Fruit fly (Drosophila melanogaster): ENCODE results near the gene CG2186.

Gene CG2186

DNA sequence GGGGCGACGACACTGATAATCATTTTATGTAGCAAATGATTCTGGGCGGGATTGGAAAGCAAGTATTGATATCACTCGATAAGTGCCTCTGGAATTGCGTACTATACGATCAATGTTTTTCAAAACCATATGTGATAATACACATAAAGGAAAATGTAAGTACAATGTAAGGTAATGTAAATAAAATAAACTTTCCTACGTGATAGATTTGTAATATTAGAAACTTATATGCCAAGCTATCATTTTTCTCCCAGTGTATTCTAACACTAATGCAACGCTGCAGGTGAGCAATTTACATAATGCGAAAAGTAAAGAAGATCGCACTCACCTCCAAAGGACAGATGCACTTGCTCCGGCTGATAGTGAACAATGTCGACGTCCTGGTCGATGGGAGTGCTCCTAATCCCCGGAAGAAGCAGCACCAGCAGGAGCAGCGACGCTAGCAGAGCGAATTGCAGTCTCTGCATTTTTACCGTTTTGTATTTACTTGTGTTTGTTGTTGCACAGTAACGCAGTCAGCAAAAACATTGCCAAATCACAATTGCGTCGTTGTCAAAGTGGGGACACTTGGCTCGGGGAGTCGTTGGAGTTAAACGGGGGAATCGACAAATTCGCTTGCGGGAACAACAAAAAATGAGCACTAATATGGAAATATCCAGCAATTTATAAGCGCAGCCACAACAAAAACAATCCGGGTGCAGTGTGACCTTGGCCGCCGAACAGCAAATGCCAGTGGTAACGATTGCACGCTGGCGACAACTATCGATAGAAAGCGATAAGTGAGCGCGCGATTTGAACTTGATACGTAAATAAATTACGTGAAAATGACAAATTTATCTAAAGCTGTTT is 19.9 kb downstream of the CG2186 start, which contains the start of gene CG1637 (continued):
- TF ChIP-seq grau (tag; optimal IDR thresholded peaks at IDR 0.05), result no peak
- TF ChIP-seq Nf-YA (GFP tag; IDR thresholded peaks at IDR 0.05), result no peak
- no peak for TF ChIP-seq Fer1 (GFP tag; optimal IDR thresholded peaks at IDR 0.05)
- no peak for TF ChIP-seq Ptx1 (GFP tag; IDR thresholded peaks at IDR 0.05)
- no peak for TF ChIP-seq pnt (GFP tag; optimal IDR thresholded peaks at IDR 0.05)
- TF ChIP-seq CG10543 (GFP tag; optimal IDR thresholded peaks at IDR 0.05), result no peak
- no peak for TF ChIP-seq Usf (GFP tag; optimal IDR thresholded peaks at IDR 0.05)
- TF ChIP-seq CG3407 (GFP tag; optimal IDR thresholded peaks at IDR 0.05), result no peak
- no peak for TF ChIP-seq Bdp1 (GFP tag; optimal IDR thresholded peaks at IDR 0.05)
- TF ChIP-seq NFAT (GFP tag; IDR thresholded peaks at IDR 0.05), result no peak
- no peak for TF ChIP-seq CG1792 (GFP tag; optimal IDR thresholded peaks at IDR 0.05)
- TF ChIP-seq CG10366 (GFP tag; IDR thresholded peaks at IDR 0.05), result no peak
- no peak for TF ChIP-seq CG8944 (GFP tag; optimal IDR thresholded peaks at IDR 0.05)
- no peak for TF ChIP-seq dpn (GFP tag; optimal IDR thresholded peaks at IDR 0.05)
- TF ChIP-seq Sox102F (GFP tag; optimal IDR thresholded peaks at IDR 0.05), result no peak
- TF ChIP-seq CG15601 (tag; optimal IDR thresholded peaks at IDR 0.05), result no peak
- TF ChIP-seq Aef1 (GFP tag; IDR thresholded peaks at IDR 0.05), result peak; percentile 46
- no peak for TF ChIP-seq CG8359 (GFP tag; optimal IDR thresholded peaks at IDR 0.05; ENCODE audit: borderline replicate concordance)
- no peak for TF ChIP-seq eyg (GFP tag; optimal IDR thresholded peaks at IDR 0.05)
- TF ChIP-seq CG17186 (GFP tag; optimal IDR thresholded peaks at IDR 0.05), result peak; percentile 35
- no peak for TF ChIP-seq CG16863 (GFP tag; optimal IDR thresholded peaks at IDR 0.05)
- TF ChIP-seq CG5953 (GFP tag; IDR thresholded peaks at IDR 0.05), result no peak
- no peak for TF ChIP-seq her (GFP tag; optimal IDR thresholded peaks at IDR 0.05)
- TF ChIP-seq dan (GFP tag; IDR thresholded peaks at IDR 0.05), result no peak
- TF ChIP-seq tgo (GFP tag; IDR thresholded peaks at IDR 0.05), result no peak
- TF ChIP-seq oc (tag; optimal IDR thresholded peaks at IDR 0.05), result no peak
- TF ChIP-seq wor (GFP tag; IDR thresholded peaks at IDR 0.05), result no peak
- TF ChIP-seq Meics (GFP tag; optimal IDR thresholded peaks at IDR 0.05), result no peak
- no peak for TF ChIP-seq klu (GFP tag; IDR thresholded peaks at IDR 0.05)
- TF ChIP-seq toy (GFP tag; IDR thresholded peaks at IDR 0.05), result no peak
- TF ChIP-seq CG8478 (optimal IDR thresholded peaks at IDR 0.05), result no peak
- no peak for TF ChIP-seq CG9932 (GFP tag; IDR thresholded peaks at IDR 0.05)
- no peak for TF ChIP-seq CG31365 (tag; optimal IDR thresholded peaks at IDR 0.05)
- no peak for TF ChIP-seq run (tag; optimal IDR thresholded peaks at IDR 0.05)
- no peak for TF ChIP-seq cg (GFP tag; optimal IDR thresholded peaks at IDR 0.05)
- no peak for TF ChIP-seq CG4328 (GFP tag; optimal IDR thresholded peaks at IDR 0.05)
- TF ChIP-seq corto (GFP tag; optimal IDR thresholded peaks at IDR 0.05), result no peak
- no peak for TF ChIP-seq Oaz (GFP tag; IDR thresholded peaks at IDR 0.05)
- no peak for TF ChIP-seq B-H2 (GFP tag; optimal IDR thresholded peaks at IDR 0.05)
- TF ChIP-seq kah (GFP tag; optimal IDR thresholded peaks at IDR 0.05), result no peak
- peak; percentile 93 for TF ChIP-seq E2f2 (GFP tag; IDR thresholded peaks at IDR 0.05)
- no peak for TF ChIP-seq CG11247 (GFP tag; IDR thresholded peaks at IDR 0.05)
- no peak for TF ChIP-seq CG10267 (tag; optimal IDR thresholded peaks at IDR 0.05)
- no peak for TF ChIP-seq disco-r (GFP tag; optimal IDR thresholded peaks at IDR 0.05)
- no peak for TF ChIP-seq CG11398 (GFP tag; optimal IDR thresholded peaks at IDR 0.05)
- no peak for TF ChIP-seq hth (optimal IDR thresholded peaks at IDR 0.05)
- TF ChIP-seq CG30403 (GFP tag; optimal IDR thresholded peaks at IDR 0.05), result no peak
- TF ChIP-seq ac (GFP tag; optimal IDR thresholded peaks at IDR 0.05), result no peak
- peak; percentile 75 for TF ChIP-seq BEAF-32 (GFP tag; optimal IDR thresholded peaks at IDR 0.05)
- no peak for TF ChIP-seq br (optimal IDR thresholded peaks at IDR 0.05)
- TF ChIP-seq jing (GFP tag; optimal IDR thresholded peaks at IDR 0.05), result no peak
- TF ChIP-seq CG14014 (GFP tag; IDR thresholded peaks at IDR 0.05), result no peak

All from whole organism, embryonic.